Worm (Caenorhabditis elegans) whole organism, L2 larva: ENCODE results near the gene F01D5.1.

ENCODE experiments used
- C34F6.9 ChIP-seq: fragments of 150-350 bp; optimal IDR thresholded peaks from 2 replicates; lab custom pipeline; 2014; ENCODE audit warnings: missing biosample characterization, missing genetic modification characterization
- F13H6.1 ChIP-seq: sonication (generic microtip); optimal IDR thresholded peaks from 2 replicates; lab custom pipeline; 2016; ENCODE audit warnings: missing genetic modification characterization, missing compliant biosample characterization
- Y55F3AM.14 ChIP-seq: fragments of 200-800 bp; sonication (Bioruptor generic); optimal IDR thresholded peaks from 2 replicates; lab custom pipeline; 2018; ENCODE audit warnings: mild to moderate bottlenecking, missing genetic modification characterization, missing compliant biosample characterization
- alr-1 ChIP-seq: fragments of 150-350 bp; optimal IDR thresholded peaks from 2 replicates; lab custom pipeline; 2014; ENCODE audit warnings: missing biosample characterization, missing genetic modification characterization
- ama-1 ChIP-seq: fragments of 150-350 bp; optimal IDR thresholded peaks from 2 replicates; lab custom pipeline; 2018; ENCODE audit warnings: inconsistent platforms
- blmp-1 ChIP-seq: sonication (generic microtip); optimal IDR thresholded peaks from 2 replicates; lab custom pipeline; 2017; ENCODE audit warnings: missing genetic modification characterization, mild to moderate bottlenecking, missing compliant biosample characterization, antibody characterized with exemption, moderate library complexity; ENCODE audit not compliant: insufficient read depth
- ceh-16 ChIP-seq: fragments of 150-350 bp; optimal IDR thresholded peaks from 2 replicates; lab custom pipeline; 2014; ENCODE audit warnings: missing biosample characterization, missing genetic modification characterization
- ceh-82 ChIP-seq: fragments of 150-350 bp; optimal IDR thresholded peaks from 2 replicates; lab custom pipeline; 2014; ENCODE audit warnings: missing biosample characterization, missing genetic modification characterization
- crh-2 ChIP-seq: sonication (generic microtip); optimal IDR thresholded peaks from 2 replicates; lab custom pipeline; 2017; ENCODE audit warnings: missing biosample characterization, missing genetic modification characterization
- dmd-4 ChIP-seq: sonication (generic microtip); optimal IDR thresholded peaks from 2 replicates; lab custom pipeline; 2017; ENCODE audit warnings: missing biosample characterization, missing genetic modification characterization
- elt-1 ChIP-seq: fragments of 150-350 bp; optimal IDR thresholded peaks from 2 replicates; lab custom pipeline; 2014; ENCODE audit warnings: missing biosample characterization, missing genetic modification characterization
- elt-3 ChIP-seq: sonication (generic microtip); optimal IDR thresholded peaks from 2 replicates; lab custom pipeline; 2017; ENCODE audit warnings: missing biosample characterization, missing genetic modification characterization
- fos-1 ChIP-seq: fragments of 150-350 bp; optimal IDR thresholded peaks from 2 replicates; lab custom pipeline; 2014; ENCODE audit warnings: missing biosample characterization, missing genetic modification characterization
- gmeb-1 ChIP-seq: fragments of 150-350 bp; optimal IDR thresholded peaks from 2 replicates; lab custom pipeline; 2014; ENCODE audit warnings: missing biosample characterization, missing genetic modification characterization
- lin-11 ChIP-seq: fragments of 150-350 bp; sonication (generic microtip); optimal IDR thresholded peaks from 2 replicates; lab custom pipeline; 2014; ENCODE audit warnings: missing biosample characterization, missing genetic modification characterization, inconsistent platforms, mixed read lengths
- lin-13 ChIP-seq: fragments of 150-350 bp; optimal IDR thresholded peaks from 2 replicates; lab custom pipeline; 2014; ENCODE audit warnings: missing biosample characterization, missing genetic modification reagents, missing genetic modification characterization
- lin-39 ChIP-seq: fragments of 150-350 bp; optimal IDR thresholded peaks from 2 replicates; lab custom pipeline; 2014; ENCODE audit warnings: missing biosample characterization, missing genetic modification reagents, missing genetic modification characterization
- lsy-2 ChIP-seq, 2 experiments: fragments of 150-350 bp in 1 of 2; sonication (generic microtip) in 1 of 2; optimal IDR thresholded peaks; 2 replicates each; lab custom pipeline; 2014 to 2017; ENCODE audit warnings: missing biosample characterization in 2 of 2, missing genetic modification characterization in 2 of 2
- mab-5 ChIP-seq: fragments of 150-350 bp; optimal IDR thresholded peaks from 2 replicates; lab custom pipeline; 2014; ENCODE audit warnings: missing biosample characterization, missing genetic modification characterization
- mdl-1 ChIP-seq, 2 experiments: fragments of 150-350 bp in 1 of 2; sonication (generic microtip) in 1 of 2; optimal IDR thresholded peaks; 2 replicates each; lab custom pipeline; 2017; ENCODE audit warnings: missing biosample characterization in 2 of 2, missing genetic modification characterization in 2 of 2
- nhr-10 ChIP-seq: sonication (generic microtip); optimal IDR thresholded peaks from 2 replicates; lab custom pipeline; 2017; ENCODE audit warnings: missing biosample characterization, missing genetic modification characterization
- nhr-11 ChIP-seq: fragments of 150-350 bp; optimal IDR thresholded peaks from 2 replicates; lab custom pipeline; 2014; ENCODE audit warnings: missing biosample characterization, missing genetic modification characterization
- nhr-12 ChIP-seq: fragments of 150-350 bp; optimal IDR thresholded peaks from 2 replicates; lab custom pipeline; 2014; ENCODE audit warnings: missing biosample characterization, missing genetic modification characterization
- nhr-129 ChIP-seq: fragments of 150-350 bp; optimal IDR thresholded peaks from 2 replicates; lab custom pipeline; 2014; ENCODE audit warnings: missing biosample characterization, missing genetic modification characterization
- nhr-21 ChIP-seq: fragments of 150-350 bp; optimal IDR thresholded peaks from 2 replicates; lab custom pipeline; 2014; ENCODE audit warnings: missing biosample characterization, missing genetic modification characterization
- nhr-23 ChIP-seq: fragments of 150-350 bp; optimal IDR thresholded peaks from 2 replicates; lab custom pipeline; 2014; ENCODE audit warnings: missing biosample characterization, missing genetic modification reagents, missing genetic modification characterization
- nhr-237 ChIP-seq: fragments of 150-350 bp; optimal IDR thresholded peaks from 2 replicates; lab custom pipeline; 2014; ENCODE audit warnings: missing biosample characterization, missing genetic modification characterization
- nhr-25 ChIP-seq: fragments of 150-350 bp; sonication (generic microtip); optimal IDR thresholded peaks from 3 replicates; lab custom pipeline; 2014; ENCODE audit warnings: missing biosample characterization, missing genetic modification characterization
- nhr-6 ChIP-seq: fragments of 150-350 bp; optimal IDR thresholded peaks from 2 replicates; lab custom pipeline; 2014; ENCODE audit warnings: missing biosample characterization, missing genetic modification characterization
- nhr-77 ChIP-seq: fragments of 150-350 bp; optimal IDR thresholded peaks from 2 replicates; lab custom pipeline; 2014; ENCODE audit warnings: missing biosample characterization, missing genetic modification characterization
- peb-1 ChIP-seq: fragments of 150-350 bp; optimal IDR thresholded peaks from 2 replicates; lab custom pipeline; 2014; ENCODE audit warnings: missing biosample characterization, missing genetic modification characterization
- sem-4 ChIP-seq: fragments of 150-350 bp; optimal IDR thresholded peaks from 2 replicates; lab custom pipeline; 2014; ENCODE audit warnings: missing biosample characterization, missing genetic modification reagents, missing genetic modification characterization
- skn-1 ChIP-seq: sonication (generic microtip); optimal IDR thresholded peaks from 2 replicates; lab custom pipeline; 2017; ENCODE audit warnings: missing biosample characterization, missing genetic modification characterization
- sma-3 ChIP-seq: sonication (generic microtip); optimal IDR thresholded peaks from 2 replicates; lab custom pipeline; 2016; ENCODE audit warnings: missing genetic modification reagents, missing genetic modification characterization, missing compliant biosample characterization
- sma-9 ChIP-seq, 2 experiments: fragments of 150-350 bp in 1 of 2; sonication (generic microtip) in 1 of 2; optimal IDR thresholded peaks; 2 replicates each; lab custom pipeline; 2014 to 2016; ENCODE audit warnings: missing genetic modification characterization in 2 of 2, mild to moderate bottlenecking in 1 of 2, missing biosample characterization in 1 of 2, missing compliant biosample characterization in 1 of 2, missing genetic modification reagents in 1 of 2, moderate library complexity in 1 of 2
- unc-39 ChIP-seq: fragments of 150-350 bp; optimal IDR thresholded peaks from 2 replicates; lab custom pipeline; 2014; ENCODE audit warnings: missing biosample characterization, missing genetic modification characterization
- unc-55 ChIP-seq: fragments of 150-350 bp; sonication (generic microtip); optimal IDR thresholded peaks from 3 replicates; lab custom pipeline; 2014; ENCODE audit warnings: missing biosample characterization, missing genetic modification reagents, missing genetic modification characterization
- zag-1 ChIP-seq: fragments of 150-350 bp; optimal IDR thresholded peaks from 2 replicates; lab custom pipeline; 2014; ENCODE audit warnings: missing biosample characterization, missing genetic modification characterization
- ztf-1 ChIP-seq: fragments of 200-800 bp; sonication (Bioruptor generic); conservative IDR thresholded peaks from 2 replicates; pipeline ENCODE4 v1.3.6; 2022; ENCODE audit warnings: missing genetic modification characterization, missing compliant biosample characterization
- ztf-11 ChIP-seq: sonication (generic microtip); optimal IDR thresholded peaks from 2 replicates; lab custom pipeline; 2017; ENCODE audit warnings: missing biosample characterization, missing genetic modification characterization
- ztf-4 ChIP-seq: fragments of 150-350 bp; optimal IDR thresholded peaks from 2 replicates; lab custom pipeline; 2014; ENCODE audit warnings: missing biosample characterization, missing genetic modification characterization

F01D5.1 gene

DNA sequence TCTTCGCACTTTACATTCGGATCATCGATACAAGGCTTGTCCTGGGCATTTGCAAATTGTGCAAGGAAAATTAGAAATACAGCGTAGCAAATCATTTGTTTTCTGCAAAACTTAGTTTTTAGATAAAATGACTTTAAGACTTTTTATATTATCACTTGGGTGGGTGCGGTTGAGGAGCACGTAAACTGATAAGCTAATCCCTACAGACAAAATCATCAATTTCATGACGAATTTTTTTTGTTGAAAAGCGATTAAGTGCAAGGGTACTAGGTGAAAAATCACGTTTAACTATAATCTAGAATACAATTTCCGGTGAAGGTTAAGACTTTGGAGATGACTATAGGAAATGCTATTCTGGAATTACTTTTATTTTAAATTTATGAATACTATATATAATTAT, at the start of gene F01D5.1:
F01D5.1 (minus strand) TSS at position 105 of the 400 bp plus-strand sequence.
- TF ChIP-seq ceh-82 (tag; lab: Kevin White, UChicago), result no peak
- no peak for TF ChIP-seq lsy-2 (tag; optimal IDR thresholded peaks at IDR 0.05; lab: Kevin White, UChicago)
- TF ChIP-seq sma-9 (GFP tag; optimal IDR thresholded peaks at IDR 0.05; lab: Kevin White, UChicago), result peak; percentile 56
- no peak for TF ChIP-seq sma-9 (tag; optimal IDR thresholded peaks at IDR 0.05; lab: Kevin White, UChicago)
- TF ChIP-seq lin-13 (GFP tag; lab: Kevin White, UChicago), result no peak
- TF ChIP-seq fos-1, result peak; percentile 42
- TF ChIP-seq blmp-1 (tag; lab: Kevin White, UChicago), result no peak
- TF ChIP-seq lin-39 (tag; lab: Kevin White, UChicago), result no peak
- TF ChIP-seq nhr-237, result no peak
- TF ChIP-seq F13H6.1, result no peak
- TF ChIP-seq nhr-10 (tag; lab: Kevin White, UChicago), result no peak
- TF ChIP-seq, all 48 proteins: peak for 2

DNA sequence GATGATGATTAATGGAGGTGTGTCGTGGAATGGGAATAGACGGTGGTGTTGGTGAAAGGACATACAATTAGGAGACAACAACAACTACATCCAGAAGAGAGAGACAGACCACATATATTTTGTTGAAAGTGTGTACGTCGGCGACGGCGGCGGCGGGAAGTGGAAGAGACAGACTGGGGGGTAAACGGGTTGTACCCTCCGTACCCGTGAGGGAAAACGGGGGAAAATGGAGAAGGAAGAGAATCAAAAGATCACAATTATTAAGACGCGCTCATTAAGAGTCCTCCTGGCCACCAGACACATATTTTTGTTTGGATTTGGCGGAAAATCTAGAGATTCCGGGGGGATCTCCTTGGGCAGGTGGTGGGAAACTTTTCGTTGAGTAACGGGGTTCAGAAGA, 49.1 kb upstream of the F01D5.1 start:
- TF ChIP-seq nhr-23 (tag; lab: Kevin White, UChicago) (no peak), ztf-4 (tag; lab: Kevin White, UChicago) (no peak), elt-3 (tag; lab: Kevin White, UChicago) (no peak), alr-1 (tag; lab: Kevin White, UChicago) (no peak), gmeb-1 (tag; lab: Kevin White, UChicago) (no peak), sma-9 (GFP tag; optimal IDR thresholded peaks at IDR 0.05; lab: Kevin White, UChicago) (no peak), sma-9 (tag; optimal IDR thresholded peaks at IDR 0.05; lab: Kevin White, UChicago) (no peak), nhr-21 (no peak), unc-39 (tag; lab: Kevin White, UChicago) (no peak), ceh-82 (tag; lab: Kevin White, UChicago) (no peak), sem-4 (tag; lab: Kevin White, UChicago) (no peak), ztf-11 (no peak), dmd-4 (tag; lab: Kevin White, UChicago) (no peak)

DNA sequence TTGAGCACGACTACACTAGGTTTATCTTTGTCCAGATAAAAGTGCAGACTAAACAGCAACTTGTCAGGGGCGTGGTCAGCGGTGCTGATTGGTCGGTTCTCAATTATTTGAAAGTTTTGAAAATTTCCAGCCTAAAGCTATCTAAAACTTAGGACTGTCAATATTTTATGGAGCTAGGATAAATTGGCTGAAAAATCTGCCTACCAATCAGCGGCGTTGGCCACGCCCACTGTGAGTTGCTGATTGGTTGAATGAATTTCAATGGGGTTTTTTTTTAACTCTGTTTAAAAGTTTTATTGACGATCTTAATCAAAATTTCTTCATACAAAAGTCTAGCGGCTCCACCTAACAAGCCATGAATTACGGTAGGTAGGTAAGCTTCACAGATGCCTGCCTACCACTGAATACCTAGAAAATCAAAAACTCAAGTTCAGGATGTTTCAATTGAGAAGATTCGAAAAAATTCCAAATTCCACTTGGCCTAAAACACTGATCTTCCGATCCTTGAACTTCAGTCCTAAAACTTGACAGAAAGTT, 48.6 kb upstream of the F01D5.1 start:
- TF ChIP-seq lin-11 (tag; lab: Kevin White, UChicago), result no peak
- no peak for TF ChIP-seq mdl-1 (tag; optimal IDR thresholded peaks at IDR 0.05; lab: Kevin White, UChicago)
- TF ChIP-seq lsy-2 (tag; optimal IDR thresholded peaks at IDR 0.05; lab: Kevin White, UChicago), result no peak
- no peak for TF ChIP-seq lin-39 (tag; lab: Kevin White, UChicago)
- no peak for TF ChIP-seq peb-1 (tag; lab: Kevin White, UChicago)
- TF ChIP-seq zag-1 (tag; lab: Kevin White, UChicago), result no peak
- TF ChIP-seq sem-4 (tag; lab: Kevin White, UChicago), result no peak
- no peak for TF ChIP-seq sma-3 (GFP tag; lab: Kevin White, UChicago)
- no peak for TF ChIP-seq C34F6.9 (tag; lab: Kevin White, UChicago)
- TF ChIP-seq ceh-16 (tag; lab: Kevin White, UChicago), result no peak
- TF ChIP-seq, all 48 proteins: peak for 0

DNA sequence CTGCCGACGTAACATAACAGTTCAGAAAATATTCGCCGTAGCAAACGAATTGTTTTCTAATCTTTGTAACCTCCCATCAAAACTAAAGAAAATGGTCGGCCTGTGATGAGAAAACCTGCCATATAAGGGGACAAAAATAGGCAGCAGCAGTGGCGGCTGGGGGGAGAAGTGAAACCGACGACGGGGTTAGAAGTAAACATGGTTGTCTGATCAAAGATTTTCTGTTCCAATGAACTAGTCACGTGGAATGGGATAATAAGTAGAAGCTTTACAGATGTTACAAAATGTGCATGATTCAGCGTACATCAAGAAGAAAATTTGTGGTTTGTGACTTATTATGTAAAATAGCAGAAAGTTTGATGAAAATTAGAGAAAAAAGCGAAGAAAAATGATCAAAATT, 47.9 kb upstream of the F01D5.1 start:
- TF ChIP-seq sma-9 (GFP tag; optimal IDR thresholded peaks at IDR 0.05; lab: Kevin White, UChicago) (peak; percentile 9), sma-9 (tag; optimal IDR thresholded peaks at IDR 0.05; lab: Kevin White, UChicago) (no peak), nhr-77 (tag; lab: Kevin White, UChicago) (no peak), ztf-1 (GFP tag; lab: Robert Waterston, UW) (no peak), mdl-1 (tag; optimal IDR thresholded peaks at IDR 0.05; lab: Kevin White, UChicago) (no peak)

DNA sequence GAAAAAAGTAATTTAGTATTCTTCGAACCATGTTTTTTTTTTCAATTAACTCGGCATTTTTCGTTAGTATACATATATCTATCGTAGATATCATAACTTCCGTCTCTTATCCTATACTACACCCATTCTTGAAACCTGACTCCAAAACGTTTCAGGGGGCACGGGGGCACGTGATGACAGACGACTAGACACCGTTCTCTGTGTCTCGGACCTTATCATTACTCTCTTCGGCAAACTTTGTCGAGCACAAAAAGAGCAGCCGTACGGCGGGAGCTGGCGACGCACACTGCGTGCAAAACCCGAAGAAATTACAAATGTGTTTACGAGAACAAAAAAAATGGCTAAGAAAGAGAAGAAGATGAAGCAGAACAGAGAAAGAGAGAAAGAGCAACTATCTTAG, 46.8 kb upstream of the F01D5.1 start:
- no peak for TF ChIP-seq mab-5 (tag; lab: Kevin White, UChicago)
- TF ChIP-seq nhr-6 (tag; lab: Kevin White, UChicago), result peak; percentile 3
- peak; percentile 90 for TF ChIP-seq nhr-129 (tag; lab: Kevin White, UChicago)
- TF ChIP-seq nhr-25 (tag; lab: Kevin White, UChicago), result no peak
- no peak for TF ChIP-seq elt-1 (tag; lab: Kevin White, UChicago)
- peak; percentile 53 for TF ChIP-seq zag-1 (tag; lab: Kevin White, UChicago)
- TF ChIP-seq C34F6.9 (tag; lab: Kevin White, UChicago), result peak; percentile 81
- no peak for TF ChIP-seq ceh-82 (tag; lab: Kevin White, UChicago)
- TF ChIP-seq Y55F3AM.14 (GFP tag; lab: Kevin White, UChicago), result peak; percentile 22
- TF ChIP-seq fos-1, result peak; percentile 61
- no peak for TF ChIP-seq lin-39 (tag; lab: Kevin White, UChicago)
- peak; percentile 80 for TF ChIP-seq crh-2 (tag; lab: Kevin White, UChicago)
- no peak for TF ChIP-seq nhr-12 (tag; lab: Kevin White, UChicago)
- no peak for TF ChIP-seq ceh-16 (tag; lab: Kevin White, UChicago)
- peak; percentile 69 for TF ChIP-seq nhr-21
- TF ChIP-seq sem-4 (tag; lab: Kevin White, UChicago), result peak; percentile 62
- TF ChIP-seq dmd-4 (tag; lab: Kevin White, UChicago), result no peak
- TF ChIP-seq F13H6.1, result peak; percentile 92
- peak; percentile 7 for TF ChIP-seq nhr-11 (tag; lab: Kevin White, UChicago)
- peak; percentile 25 for TF ChIP-seq sma-3 (GFP tag; lab: Kevin White, UChicago)
- peak; percentile 20 for TF ChIP-seq gmeb-1 (tag; lab: Kevin White, UChicago)
- TF ChIP-seq nhr-77 (tag; lab: Kevin White, UChicago), result no peak
- TF ChIP-seq nhr-23 (tag; lab: Kevin White, UChicago), result no peak
- TF ChIP-seq sma-9 (GFP tag; optimal IDR thresholded peaks at IDR 0.05; lab: Kevin White, UChicago), result peak; percentile 87
- no peak for TF ChIP-seq sma-9 (tag; optimal IDR thresholded peaks at IDR 0.05; lab: Kevin White, UChicago)
- TF ChIP-seq lin-13 (GFP tag; lab: Kevin White, UChicago), result peak; percentile 67
- peak; percentile 32 for TF ChIP-seq unc-55
- no peak for TF ChIP-seq blmp-1 (tag; lab: Kevin White, UChicago)
- TF ChIP-seq ama-1 (lab: Kevin White, UChicago), result peak; percentile 38
- no peak for TF ChIP-seq skn-1
